Worm (Caenorhabditis elegans): ENCODE results near the gene pqn-53.

ce11 chrV:12100794-12101343, 35.7 kb upstream of the pqn-53 start, which contains the start of gene nhr-154:
- no peak for TF ChIP-seq nhr-76 (tag; optimal IDR thresholded peaks at IDR 0.05)
- TF ChIP-seq unc-39 (tag; optimal IDR thresholded peaks at IDR 0.05): no peak
- TF ChIP-seq mep-1 (tag; optimal IDR thresholded peaks at IDR 0.05): no peak
- no peak for TF ChIP-seq pha-4 (tag; optimal IDR thresholded peaks at IDR 0.05)
